Worm (Caenorhabditis elegans) whole organism, young adult: ENCODE data around the gene ZK666.11.

ENCODE experiments used
- C06A6.2 ChIP-seq: fragments of 200-800 bp; sonication (Bioruptor generic); conservative IDR thresholded peaks from 2 replicates; pipeline ENCODE4 v1.3.6; 2022; ENCODE audit warnings: missing genetic modification characterization, missing compliant biosample characterization
- F39B2.1 ChIP-seq: fragments of 200-800 bp; sonication (Bioruptor generic); IDR thresholded peaks from 2 replicates; pipeline ENCODE4 v1.3.6; 2022; ENCODE audit warnings: missing genetic modification reagents, missing genetic modification characterization, missing compliant biosample characterization
- Y53F4B.3 ChIP-seq: fragments of 200-800 bp; sonication (Bioruptor generic); IDR thresholded peaks from 2 replicates; pipeline ENCODE4 v1.3.6; 2022; ENCODE audit warnings: missing genetic modification reagents, missing genetic modification characterization, missing compliant biosample characterization
- attf-5 ChIP-seq: fragments of 200-800 bp; sonication (Bioruptor generic); optimal IDR thresholded peaks from 2 replicates; lab custom pipeline; 2018; ENCODE audit warnings: mild to moderate bottlenecking, missing genetic modification characterization, missing compliant biosample characterization
- ceh-79 ChIP-seq: sonication (generic microtip); optimal IDR thresholded peaks from 2 replicates; lab custom pipeline; 2017; ENCODE audit warnings: mild to moderate bottlenecking, missing genetic modification characterization, missing compliant biosample characterization
- dpl-1 ChIP-seq: fragments of 150-350 bp; optimal IDR thresholded peaks from 2 replicates; lab custom pipeline; 2014; ENCODE audit warnings: missing biosample characterization, missing genetic modification reagents, missing genetic modification characterization
- efl-1 ChIP-seq: fragments of 150-350 bp; optimal IDR thresholded peaks from 2 replicates; lab custom pipeline; 2014; ENCODE audit warnings: missing biosample characterization, missing genetic modification reagents, missing genetic modification characterization
- lir-1 ChIP-seq: fragments of 200-800 bp; sonication (Bioruptor generic); conservative IDR thresholded peaks from 2 replicates; pipeline ENCODE4 v1.3.6; 2022; ENCODE audit warnings: missing genetic modification reagents, missing genetic modification characterization, missing compliant biosample characterization
- madf-8 ChIP-seq: fragments of 200-800 bp; sonication (Bioruptor generic); conservative IDR thresholded peaks from 2 replicates; pipeline ENCODE4 v1.3.6; 2022; ENCODE audit warnings: missing genetic modification reagents, missing genetic modification characterization, missing compliant biosample characterization
- nfya-2 ChIP-seq: fragments of 200-800 bp; sonication (Bioruptor generic); IDR thresholded peaks from 2 replicates; pipeline ENCODE4 v1.3.6; 2022; ENCODE audit warnings: missing genetic modification reagents, missing genetic modification characterization, missing compliant biosample characterization
- pbrm-1 ChIP-seq: fragments of 200-800 bp; sonication (Bioruptor generic); IDR thresholded peaks from 2 replicates; pipeline ENCODE4 v1.3.6; 2022; ENCODE audit warnings: missing genetic modification reagents, missing genetic modification characterization, missing compliant biosample characterization
- unc-130 ChIP-seq: sonication (generic microtip); optimal IDR thresholded peaks from 2 replicates; lab custom pipeline; 2016; ENCODE audit warnings: missing genetic modification reagents, missing genetic modification characterization, missing compliant biosample characterization
- ztf-6 ChIP-seq: fragments of 200-800 bp; sonication (Bioruptor generic); IDR thresholded peaks from 2 replicates; pipeline ENCODE4 v1.3.6; 2022; ENCODE audit warnings: missing genetic modification reagents, missing genetic modification characterization, missing compliant biosample characterization

DNA sequence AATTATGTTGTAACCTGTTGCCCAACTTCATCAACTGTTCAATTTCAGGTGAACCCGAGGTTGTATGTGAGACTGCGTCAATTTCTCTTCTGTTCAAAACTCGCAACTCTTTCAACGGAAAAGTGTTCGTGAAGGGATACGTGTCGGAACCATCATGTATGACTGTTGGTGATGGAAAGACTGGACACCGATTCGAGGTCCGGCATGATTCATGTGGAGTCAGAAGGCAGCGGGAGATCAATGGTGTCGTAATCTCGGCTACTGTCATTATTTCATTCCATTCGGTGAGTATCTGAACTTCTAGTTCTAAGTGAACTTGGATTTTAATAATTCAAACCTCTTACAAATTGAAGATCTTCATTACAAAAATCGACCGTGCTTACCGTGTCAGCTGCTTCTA lies 44.5 kb upstream of the ZK666.11 start:
- TF ChIP-seq ztf-6 (no peak), F39B2.1 (GFP tag; lab: Robert Waterston, UW) (no peak), madf-8 (GFP tag; lab: Robert Waterston, UW) (no peak), lir-1 (no peak), pbrm-1 (GFP tag; lab: Robert Waterston, UW) (no peak), C06A6.2 (GFP tag; lab: Robert Waterston, UW) (no peak), ceh-79 (tag; lab: Kevin White, UChicago) (no peak), dpl-1 (no peak), nfya-2 (no peak), Y53F4B.3 (GFP tag; lab: Robert Waterston, UW) (no peak), attf-5 (no peak), unc-130 (GFP tag; lab: Kevin White, UChicago) (no peak), efl-1 (GFP tag; lab: Kevin White, UChicago) (no peak)
